Worm (Caenorhabditis elegans): ENCODE measurements around the gene R12H7.4.

DNA sequence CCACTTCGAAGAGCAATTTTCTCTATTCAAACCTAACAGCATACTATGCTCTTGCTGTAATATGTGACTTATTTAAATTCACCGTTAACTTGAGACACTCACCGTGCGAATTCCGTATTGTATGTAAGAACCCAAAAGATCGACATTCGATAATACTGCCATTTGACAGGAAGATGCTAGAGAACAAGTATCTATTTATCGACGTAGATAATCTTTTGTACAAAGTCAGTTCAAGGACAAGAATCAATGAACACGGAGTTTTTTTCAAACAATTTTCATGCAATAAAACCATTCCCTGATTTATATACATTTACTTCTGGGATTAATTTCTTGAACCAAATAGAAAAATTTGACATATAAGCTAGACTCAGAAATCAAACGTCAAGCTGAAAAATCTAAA, 31.4 kb downstream of the R12H7.4 start, which contains the start of gene K08H2.7:
- TF ChIP-seq ref-1 (GFP tag; conservative IDR thresholded peaks at IDR 0.05) (no peak), ztf-29 (GFP tag; IDR thresholded peaks at IDR 0.05) (no peak), klf-2 (GFP tag; conservative IDR thresholded peaks at IDR 0.05) (no peak), flt-1 (GFP tag; IDR thresholded peaks at IDR 0.05) (no peak)
